Worm (Caenorhabditis elegans): ENCODE data around the gene lias-1.
"Not testable (repeated sequence)": the region's sequence is repeated elsewhere in the genome, so short reads cannot be mapped to it uniquely, and the experiment has no call there.

lias-1 gene

DNA sequence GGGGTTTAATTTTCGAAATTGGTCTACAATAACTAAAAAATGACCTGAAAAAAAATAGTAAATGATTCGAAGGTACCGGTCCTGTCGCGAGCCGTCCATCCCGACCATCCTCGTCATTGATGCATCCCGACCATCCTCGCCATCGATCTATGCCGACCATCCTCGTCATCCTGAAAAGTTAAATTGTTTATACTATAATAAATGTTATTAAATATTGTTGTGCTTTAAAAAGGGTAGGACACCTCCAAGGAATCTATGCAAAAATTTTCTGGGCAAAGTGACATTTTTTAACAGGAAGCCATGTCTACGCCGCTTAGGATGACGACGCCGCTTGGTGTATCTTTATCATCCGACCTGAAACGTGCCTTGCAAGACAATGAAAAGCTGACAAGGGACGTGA is 50.9 kb downstream of the lias-1 start, which contains the start of gene C34C12.1:
Gene C34C12.1 (plus strand): TSS at position 301 of the 400 bp plus-strand sequence.
- not testable (repeated sequence) for TF ChIP-seq lin-11, pros-1, gmeb-2 (tag; optimal IDR thresholded peaks at IDR 0.05)
